Fruit fly (Drosophila melanogaster) whole organism, embryonic: Measurements from ENCODE around the gene Roc1b.

Experiments
- CG10366 ChIP-seq: fragments of 200-800 bp; sonication (Bioruptor generic); IDR thresholded peaks from 2 replicates; pipeline ENCODE4 v1.3.6; 2022; ENCODE audit warnings: missing biosample characterization, missing genetic modification characterization
- CG11093 ChIP-seq: fragments of 200-800 bp; sonication (Bioruptor generic); IDR thresholded peaks from 3 replicates; pipeline ENCODE4 v1.3.6; 2022; ENCODE audit warnings: missing biosample characterization, missing genetic modification characterization
- CG18262 ChIP-seq: fragments of 200-800 bp; optimal IDR thresholded peaks from 3 replicates; lab custom pipeline; 2019; ENCODE audit warnings: missing biosample characterization, mild to moderate bottlenecking, missing genetic modification characterization, moderate library complexity
- CG30431 ChIP-seq: fragments of 200-800 bp; sonication (Bioruptor generic); optimal IDR thresholded peaks from 2 replicates; lab custom pipeline; 2017; ENCODE audit warnings: missing biosample characterization, missing genetic modification characterization
- CG31441 ChIP-seq: fragments of 200-800 bp; sonication (Bioruptor generic); IDR thresholded peaks from 2 replicates; pipeline ENCODE4 v1.3.6; 2022; ENCODE audit warnings: missing biosample characterization, missing genetic modification characterization
- CG32767 ChIP-seq: fragments of 200-800 bp; sonication (Bioruptor generic); IDR thresholded peaks from 2 replicates; pipeline ENCODE4 v1.3.6; 2022; ENCODE audit warnings: missing biosample characterization, missing genetic modification characterization
- CG4854 ChIP-seq: fragments of 200-800 bp; sonication (Bioruptor generic); optimal IDR thresholded peaks from 2 replicates; lab custom pipeline; 2016; ENCODE audit warnings: missing biosample characterization, missing genetic modification characterization, inconsistent platforms
- CG6689 ChIP-seq: fragments of 200-800 bp; sonication (Bioruptor generic); IDR thresholded peaks from 2 replicates; pipeline ENCODE4 v1.3.6; 2022; ENCODE audit warnings: missing biosample characterization, missing genetic modification characterization
- CG6791 ChIP-seq: fragments of 200-800 bp; sonication (Bioruptor generic); IDR thresholded peaks from 3 replicates; pipeline ENCODE4 v1.3.6; 2022; ENCODE audit warnings: missing biosample characterization, missing genetic modification characterization; ENCODE audit not compliant: partially characterized antibody
- CG6813 ChIP-seq: fragments of 200-800 bp; sonication (Bioruptor generic); optimal IDR thresholded peaks from 2 replicates; lab custom pipeline; 2017; ENCODE audit warnings: missing biosample characterization, missing genetic modification characterization, mild to moderate bottlenecking, moderate library complexity, missing genetic modification reagents
- CG6854 ChIP-seq: fragments of 200-800 bp; sonication (Bioruptor generic); optimal IDR thresholded peaks from 3 replicates; lab custom pipeline; 2017; ENCODE audit warnings: missing biosample characterization, mild to moderate bottlenecking, missing genetic modification characterization
- CG7556 ChIP-seq: fragments of 200-800 bp; sonication (Bioruptor generic); optimal IDR thresholded peaks from 2 replicates; lab custom pipeline; 2017; ENCODE audit warnings: missing biosample characterization, mild to moderate bottlenecking, missing genetic modification characterization
- CG8281 ChIP-seq: fragments of 200-800 bp; sonication (Bioruptor generic); optimal IDR thresholded peaks from 2 replicates; lab custom pipeline; 2018; ENCODE audit warnings: missing biosample characterization, mild to moderate bottlenecking, missing genetic modification characterization, moderate library complexity
- CG8765 ChIP-seq: fragments of 200-800 bp; sonication (Bioruptor generic); IDR thresholded peaks from 2 replicates; pipeline ENCODE4 v1.3.6; 2022; ENCODE audit warnings: missing biosample characterization, missing genetic modification characterization
- CG8924 ChIP-seq: fragments of 200-800 bp; optimal IDR thresholded peaks from 3 replicates; lab custom pipeline; 2019; ENCODE audit warnings: missing biosample characterization, mild to moderate bottlenecking, missing genetic modification characterization, moderate library complexity
- CG9215 ChIP-seq: fragments of 200-800 bp; sonication (Bioruptor generic); IDR thresholded peaks from 2 replicates; pipeline ENCODE4 v1.3.6; 2022; ENCODE audit warnings: missing biosample characterization, missing genetic modification characterization
- Chrac-16 ChIP-seq: fragments of 200-800 bp; sonication (Bioruptor generic); optimal IDR thresholded peaks from 3 replicates; lab custom pipeline; 2016; ENCODE audit warnings: missing biosample characterization, missing genetic modification characterization
- Dek ChIP-seq: fragments of 200-800 bp; sonication (Bioruptor generic); optimal IDR thresholded peaks from 3 replicates; lab custom pipeline; 2019; ENCODE audit warnings: missing biosample characterization, mild to moderate bottlenecking, missing genetic modification characterization, moderate library complexity
- Doc2 ChIP-seq: fragments of 200-800 bp; sonication (Bioruptor generic); IDR thresholded peaks from 2 replicates; pipeline ENCODE4 v1.3.6; 2022; ENCODE audit warnings: missing biosample characterization, missing genetic modification characterization
- Dp ChIP-seq: fragments of 200-800 bp; sonication (Bioruptor generic); optimal IDR thresholded peaks from 2 replicates; lab custom pipeline; 2018; ENCODE audit warnings: missing biosample characterization, mild to moderate bottlenecking, missing genetic modification characterization, moderate library complexity
- Drgx ChIP-seq: fragments of 200-800 bp; sonication (Bioruptor generic); IDR thresholded peaks from 2 replicates; pipeline ENCODE4 v1.3.6; 2022; ENCODE audit warnings: missing biosample characterization, missing genetic modification characterization
- Ets97D ChIP-seq: fragments of 200-800 bp; sonication (Bioruptor generic); optimal IDR thresholded peaks from 3 replicates; lab custom pipeline; 2016; ENCODE audit warnings: missing biosample characterization, missing genetic modification characterization
- Gsc ChIP-seq: fragments of 200-800 bp; sonication (Bioruptor generic); IDR thresholded peaks from 2 replicates; pipeline ENCODE4 v1.3.6; 2022; ENCODE audit warnings: missing biosample characterization, missing genetic modification characterization
- H15 ChIP-seq: fragments of 200-800 bp; sonication (Bioruptor generic); IDR thresholded peaks from 3 replicates; pipeline ENCODE4 v1.3.6; 2022; ENCODE audit warnings: missing biosample characterization, missing genetic modification characterization
- MTF-1 ChIP-seq: fragments of 200-800 bp; sonication (Bioruptor generic); optimal IDR thresholded peaks from 2 replicates; lab custom pipeline; 2018; ENCODE audit warnings: missing biosample characterization, mild to moderate bottlenecking, missing genetic modification characterization, borderline replicate concordance
- Nf-YB ChIP-seq: fragments of 200-800 bp; sonication (Bioruptor generic); optimal IDR thresholded peaks from 3 replicates; lab custom pipeline; 2019; ENCODE audit warnings: missing biosample characterization, mild to moderate bottlenecking, missing genetic modification characterization, moderate library complexity
- Rfx ChIP-seq: fragments of 200-800 bp; sonication (Bioruptor generic); IDR thresholded peaks from 2 replicates; pipeline ENCODE4 v1.3.6; 2022; ENCODE audit warnings: missing biosample characterization, missing genetic modification characterization
- Vsx1 ChIP-seq: fragments of 200-800 bp; sonication (Bioruptor generic); optimal IDR thresholded peaks from 2 replicates; lab custom pipeline; 2017; ENCODE audit warnings: missing biosample characterization, mild to moderate bottlenecking, missing genetic modification characterization, missing genetic modification reagents
- Xbp1 ChIP-seq: fragments of 200-800 bp; sonication (Bioruptor generic); optimal IDR thresholded peaks from 3 replicates; lab custom pipeline; 2016; ENCODE audit warnings: missing biosample characterization, mild to moderate bottlenecking, missing genetic modification characterization
- abd-A ChIP-seq: fragments of 200-800 bp; sonication (Bioruptor generic); optimal IDR thresholded peaks from 3 replicates; lab custom pipeline; 2019; ENCODE audit warnings: missing biosample characterization, mild to moderate bottlenecking, missing genetic modification characterization, moderate library complexity
- cas ChIP-seq: fragments of 200-800 bp; sonication (Bioruptor generic); IDR thresholded peaks from 2 replicates; pipeline ENCODE4 v1.3.6; 2022; ENCODE audit warnings: missing biosample characterization, missing genetic modification characterization
- corto ChIP-seq: fragments of 200-800 bp; sonication (Bioruptor generic); optimal IDR thresholded peaks from 2 replicates; lab custom pipeline; 2016; ENCODE audit warnings: missing biosample characterization, mild to moderate bottlenecking, missing genetic modification characterization, moderate library complexity
- crol ChIP-seq: fragments of 200-800 bp; sonication (Bioruptor generic); IDR thresholded peaks from 2 replicates; pipeline ENCODE4 v1.3.6; 2022; ENCODE audit warnings: missing biosample characterization, missing genetic modification characterization
- da ChIP-seq: fragments of 200-800 bp; sonication (Bioruptor generic); optimal IDR thresholded peaks from 2 replicates; lab custom pipeline; 2016; ENCODE audit warnings: missing biosample characterization, missing genetic modification characterization
- dmrt11E ChIP-seq: fragments of 200-800 bp; sonication (Bioruptor generic); optimal IDR thresholded peaks from 3 replicates; lab custom pipeline; 2018; ENCODE audit warnings: missing biosample characterization, mild to moderate bottlenecking, missing genetic modification characterization, moderate library complexity
- emc ChIP-seq: fragments of 200-800 bp; sonication (Bioruptor generic); optimal IDR thresholded peaks from 2 replicates; lab custom pipeline; 2016; ENCODE audit warnings: missing biosample characterization, missing genetic modification characterization
- esg ChIP-seq: fragments of 200-800 bp; sonication (Bioruptor generic); conservative IDR thresholded peaks from 2 replicates; pipeline ENCODE4 v1.3.6; 2022; ENCODE audit warnings: missing biosample characterization, missing genetic modification characterization
- fd102C ChIP-seq: fragments of 200-800 bp; sonication (Bioruptor generic); optimal IDR thresholded peaks from 2 replicates; lab custom pipeline; 2018; ENCODE audit warnings: missing biosample characterization, mild to moderate bottlenecking, missing genetic modification characterization, moderate library complexity
- gem ChIP-seq: fragments of 200-800 bp; sonication (Bioruptor generic); optimal IDR thresholded peaks from 2 replicates; lab custom pipeline; 2019; ENCODE audit warnings: missing biosample characterization, mild to moderate bottlenecking, missing genetic modification characterization, moderate library complexity
- ham ChIP-seq: fragments of 200-800 bp; sonication (Bioruptor generic); IDR thresholded peaks from 2 replicates; pipeline ENCODE4 v1.3.6; 2022; ENCODE audit warnings: missing biosample characterization, missing genetic modification characterization
- hkb ChIP-seq, 2 experiments: fragments of 200-800 bp in 1 of 2; fragments of >200 bp in 1 of 2; sonication (Bioruptor generic) in 1 of 2; IDR thresholded peaks in 1 of 2; optimal IDR thresholded peaks in 1 of 2; 2 replicates each; pipeline versions ENCODE4 v1.3.6 to Lab custom; 2017 to 2022; ENCODE audit warnings: missing biosample characterization in 1 of 2, missing genetic modification characterization in 1 of 2
- nau ChIP-seq: fragments of 200-800 bp; sonication (Bioruptor generic); optimal IDR thresholded peaks from 3 replicates; lab custom pipeline; 2017; ENCODE audit warnings: missing biosample characterization, mild to moderate bottlenecking, missing genetic modification characterization, missing genetic modification reagents
- onecut ChIP-seq: fragments of 200-800 bp; sonication (Bioruptor generic); IDR thresholded peaks from 2 replicates; pipeline ENCODE4 v1.3.6; 2022; ENCODE audit warnings: missing biosample characterization, missing genetic modification characterization
- phol ChIP-seq: fragments of 200-800 bp; sonication (Bioruptor generic); optimal IDR thresholded peaks from 3 replicates; lab custom pipeline; 2018; ENCODE audit warnings: missing biosample characterization, mild to moderate bottlenecking, missing genetic modification characterization, moderate library complexity
- row ChIP-seq: fragments of 200-800 bp; sonication (Bioruptor generic); IDR thresholded peaks from 3 replicates; pipeline ENCODE4 v1.3.6; 2022; ENCODE audit warnings: missing biosample characterization, missing genetic modification characterization
- slp2 ChIP-seq: fragments of 200-800 bp; sonication (Bioruptor generic); optimal IDR thresholded peaks from 2 replicates; lab custom pipeline; 2016; ENCODE audit warnings: missing biosample characterization, missing genetic modification characterization
- sr ChIP-seq: fragments of 200-800 bp; sonication (Bioruptor generic); IDR thresholded peaks from 3 replicates; pipeline ENCODE4 v1.3.6; 2022; ENCODE audit warnings: missing biosample characterization, missing genetic modification characterization
- trem ChIP-seq: fragments of 200-800 bp; optimal IDR thresholded peaks from 3 replicates; lab custom pipeline; 2019; ENCODE audit warnings: missing biosample characterization, mild to moderate bottlenecking, missing genetic modification characterization, moderate library complexity
- wdn ChIP-seq: fragments of 200-800 bp; sonication (Bioruptor generic); IDR thresholded peaks from 2 replicates; pipeline ENCODE4 v1.3.6; 2022; ENCODE audit warnings: missing biosample characterization, missing genetic modification characterization
- wor ChIP-seq: fragments of 200-800 bp; sonication (Bioruptor generic); IDR thresholded peaks from 2 replicates; pipeline ENCODE4 v1.3.6; 2022; ENCODE audit warnings: missing biosample characterization, missing genetic modification characterization
- z ChIP-seq: fragments of 200-800 bp; sonication (Bioruptor generic); IDR thresholded peaks from 3 replicates; pipeline ENCODE4 v1.3.6; 2022; ENCODE audit warnings: missing biosample characterization, missing genetic modification characterization

Gene Roc1b

dm6 chr3L:395192-395591, 37.4 kb downstream of the Roc1b start (continued):
- peak; percentile 8 for TF ChIP-seq CG7556 (GFP tag; lab: Kevin White, UChicago)
- no peak for TF ChIP-seq CG4854 (GFP tag; lab: Kevin White, UChicago)
- TF ChIP-seq fd102C: no peak
- no peak for TF ChIP-seq CG6791 (GFP tag; lab: Robert Waterston, UW)
- TF ChIP-seq ham (GFP tag; lab: Robert Waterston, UW): no peak
- TF ChIP-seq CG8765 (GFP tag; lab: Robert Waterston, UW): no peak
- TF ChIP-seq hkb (optimal IDR thresholded peaks at IDR 0.05; lab: Kevin White, UChicago): no peak
- TF ChIP-seq hkb (GFP tag; IDR thresholded peaks at IDR 0.05; lab: Robert Waterston, UW): no peak
- no peak for TF ChIP-seq Drgx (GFP tag; lab: Robert Waterston, UW)
- no peak for TF ChIP-seq esg (GFP tag; lab: Robert Waterston, UW)
- no peak for TF ChIP-seq Chrac-16
- no peak for TF ChIP-seq Dek (tag; lab: Kevin White, UChicago)
- no peak for TF ChIP-seq corto (GFP tag; lab: Kevin White, UChicago)
- TF ChIP-seq abd-A (tag; lab: Kevin White, UChicago): no peak
- peak; percentile 40 for TF ChIP-seq dmrt11E (tag; lab: Kevin White, UChicago)
- TF ChIP-seq CG10366: no peak
- no peak for TF ChIP-seq CG6854 (GFP tag; lab: Kevin White, UChicago)
- TF ChIP-seq Ets97D (GFP tag; lab: Kevin White, UChicago): no peak
- TF ChIP-seq Rfx (GFP tag; lab: Robert Waterston, UW): 0 out of 2 replicates have a peak, but pooled peaks have one; percentile 22
- no peak for TF ChIP-seq Doc2 (GFP tag; lab: Robert Waterston, UW)
- peak; percentile 6 for TF ChIP-seq Xbp1 (GFP tag; lab: Kevin White, UChicago)
- TF ChIP-seq emc (GFP tag; lab: Kevin White, UChicago): no peak
- peak; percentile 28; the same call in 1 of the 3 replicates for TF ChIP-seq row (GFP tag; lab: Robert Waterston, UW)
- no peak for TF ChIP-seq CG32767 (GFP tag; lab: Robert Waterston, UW)
- TF ChIP-seq nau (GFP tag; lab: Kevin White, UChicago): no peak
- TF ChIP-seq CG18262 (tag; lab: Kevin White, UChicago): peak; percentile 40
- no peak for TF ChIP-seq da (GFP tag; lab: Kevin White, UChicago)
- TF ChIP-seq MTF-1 (GFP tag; lab: Kevin White, UChicago): no peak
- TF ChIP-seq wor: no peak
- no peak for TF ChIP-seq onecut (GFP tag; lab: Robert Waterston, UW)
- no peak for TF ChIP-seq CG11093 (GFP tag; lab: Robert Waterston, UW)
- no peak for TF ChIP-seq CG6689 (GFP tag; lab: Robert Waterston, UW)
- no peak for TF ChIP-seq slp2 (GFP tag; lab: Kevin White, UChicago)
- TF ChIP-seq sr (GFP tag; lab: Robert Waterston, UW): no peak
- TF ChIP-seq z: no peak
- no peak for TF ChIP-seq CG30431 (GFP tag; lab: Kevin White, UChicago)
- TF ChIP-seq trem (tag; lab: Kevin White, UChicago): peak; percentile 6
- no peak for TF ChIP-seq wdn (GFP tag; lab: Robert Waterston, UW)
- no peak for TF ChIP-seq CG9215 (GFP tag; lab: Robert Waterston, UW)
- TF ChIP-seq Gsc: no peak
- TF ChIP-seq CG6813 (GFP tag; lab: Kevin White, UChicago): no peak
- no peak for TF ChIP-seq cas (GFP tag; lab: Robert Waterston, UW)
- no peak for TF ChIP-seq Dp (GFP tag; lab: Kevin White, UChicago)
- peak; percentile 62 for TF ChIP-seq gem (tag; lab: Kevin White, UChicago)
- no peak for TF ChIP-seq crol (GFP tag; lab: Robert Waterston, UW)
- TF ChIP-seq CG8924 (tag; lab: Kevin White, UChicago): peak; percentile 11
- no peak for TF ChIP-seq Vsx1 (GFP tag; lab: Kevin White, UChicago)
- TF ChIP-seq phol (tag; lab: Kevin White, UChicago): peak; percentile 44
- peak; percentile 24; the same call in 1 of the 2 replicates for TF ChIP-seq CG31441 (GFP tag; lab: Robert Waterston, UW)
- no peak for TF ChIP-seq CG8281 (tag; lab: Kevin White, UChicago)
- TF ChIP-seq Nf-YB: no peak
- TF ChIP-seq H15 (GFP tag; lab: Robert Waterston, UW): no peak
